Fruit fly (Drosophila melanogaster) whole organism, embryonic: Measurements from ENCODE around the gene CG33941.

ENCODE experiments used
- ATbp ChIP-seq: fragments of 200-800 bp; sonication (Bioruptor generic); optimal IDR thresholded peaks from 2 replicates; lab custom pipeline; 2017; ENCODE audit warnings: missing biosample characterization, mild to moderate bottlenecking, missing genetic modification characterization, missing genetic modification reagents
- Abd-B ChIP-seq: fragments of 200-800 bp; sonication (Bioruptor generic); optimal IDR thresholded peaks from 2 replicates; lab custom pipeline; 2018; ENCODE audit warnings: missing biosample characterization, mild to moderate bottlenecking, missing genetic modification characterization, moderate library complexity
- Asciz ChIP-seq: fragments of 200-800 bp; sonication (Bioruptor generic); optimal IDR thresholded peaks from 2 replicates; lab custom pipeline; 2017; ENCODE audit warnings: missing biosample characterization, mild to moderate bottlenecking, missing genetic modification characterization, missing genetic modification reagents
- BEAF-32 ChIP-seq: fragments of 200-800 bp; sonication (Bioruptor generic); optimal IDR thresholded peaks from 3 replicates; lab custom pipeline; 2017; ENCODE audit warnings: missing biosample characterization, missing genetic modification characterization, mild to moderate bottlenecking, moderate library complexity, missing genetic modification reagents
- Bdp1 ChIP-seq: fragments of 200-800 bp; sonication (Bioruptor generic); optimal IDR thresholded peaks from 3 replicates; lab custom pipeline; 2016; ENCODE audit warnings: missing biosample characterization, missing genetic modification characterization
- BtbVII ChIP-seq: fragments of 200-800 bp; sonication (Bioruptor generic); optimal IDR thresholded peaks from 3 replicates; lab custom pipeline; 2017; ENCODE audit warnings: missing biosample characterization, mild to moderate bottlenecking, missing genetic modification characterization
- CG10274 ChIP-seq: fragments of 200-800 bp; sonication (Bioruptor generic); optimal IDR thresholded peaks from 3 replicates; lab custom pipeline; 2017; ENCODE audit warnings: missing biosample characterization, mild to moderate bottlenecking, missing genetic modification characterization
- CG10462 ChIP-seq: fragments of 200-800 bp; sonication (Bioruptor generic); optimal IDR thresholded peaks from 2 replicates; lab custom pipeline; 2016; ENCODE audit warnings: missing biosample characterization, missing genetic modification characterization
- CG12299 ChIP-seq: fragments of 200-800 bp; sonication (Bioruptor generic); optimal IDR thresholded peaks from 2 replicates; lab custom pipeline; 2018; ENCODE audit warnings: missing biosample characterization, mild to moderate bottlenecking, missing genetic modification characterization
- CG13775 ChIP-seq: fragments of 200-800 bp; sonication (Bioruptor generic); optimal IDR thresholded peaks from 3 replicates; lab custom pipeline; 2017; ENCODE audit warnings: missing biosample characterization, mild to moderate bottlenecking, missing genetic modification characterization
- CG16813 ChIP-seq: fragments of 200-800 bp; sonication (Bioruptor generic); IDR thresholded peaks from 3 replicates; pipeline ENCODE4 v1.3.6; 2022; ENCODE audit warnings: missing biosample characterization, missing genetic modification characterization; ENCODE audit not compliant: partially characterized antibody
- CG17186 ChIP-seq: fragments of 200-800 bp; sonication (Bioruptor generic); optimal IDR thresholded peaks from 3 replicates; lab custom pipeline; 2017; ENCODE audit warnings: missing biosample characterization, missing genetic modification reagents, missing genetic modification characterization
- CG30403 ChIP-seq: fragments of 200-800 bp; sonication (Bioruptor generic); optimal IDR thresholded peaks from 3 replicates; lab custom pipeline; 2016; ENCODE audit warnings: missing biosample characterization, missing genetic modification characterization
- CG32767 ChIP-seq: fragments of 200-800 bp; sonication (Bioruptor generic); IDR thresholded peaks from 2 replicates; pipeline ENCODE4 v1.3.6; 2022; ENCODE audit warnings: missing biosample characterization, missing genetic modification characterization
- CG4617 ChIP-seq: fragments of 200-800 bp; sonication (Bioruptor generic); optimal IDR thresholded peaks from 3 replicates; lab custom pipeline; 2016; ENCODE audit warnings: missing biosample characterization, missing genetic modification characterization, borderline replicate concordance
- CG6791 ChIP-seq: fragments of 200-800 bp; sonication (Bioruptor generic); IDR thresholded peaks from 3 replicates; pipeline ENCODE4 v1.3.6; 2022; ENCODE audit warnings: missing biosample characterization, missing genetic modification characterization; ENCODE audit not compliant: partially characterized antibody
- CG6813 ChIP-seq: fragments of 200-800 bp; sonication (Bioruptor generic); optimal IDR thresholded peaks from 2 replicates; lab custom pipeline; 2017; ENCODE audit warnings: missing biosample characterization, missing genetic modification characterization, mild to moderate bottlenecking, moderate library complexity, missing genetic modification reagents
- CG7786 ChIP-seq: fragments of 200-800 bp; sonication (Bioruptor generic); optimal IDR thresholded peaks from 2 replicates; lab custom pipeline; 2016; ENCODE audit warnings: missing biosample characterization, missing genetic modification characterization
- CG8765 ChIP-seq: fragments of 200-800 bp; sonication (Bioruptor generic); IDR thresholded peaks from 2 replicates; pipeline ENCODE4 v1.3.6; 2022; ENCODE audit warnings: missing biosample characterization, missing genetic modification characterization
- CG9727 ChIP-seq: fragments of 200-800 bp; sonication (Bioruptor generic); optimal IDR thresholded peaks from 3 replicates; lab custom pipeline; 2017; ENCODE audit warnings: missing biosample characterization, mild to moderate bottlenecking, missing genetic modification characterization
- CG9932 ChIP-seq: fragments of 200-800 bp; sonication (Bioruptor generic); IDR thresholded peaks from 2 replicates; pipeline ENCODE4 v1.3.6; 2022; ENCODE audit warnings: missing biosample characterization, missing genetic modification characterization
- Doc3 ChIP-seq: fragments of 200-800 bp; sonication (Bioruptor generic); IDR thresholded peaks from 3 replicates; pipeline ENCODE4 v1.3.6; 2022; ENCODE audit warnings: missing biosample characterization, missing genetic modification characterization; ENCODE audit not compliant: partially characterized antibody
- Dp ChIP-seq: fragments of 200-800 bp; sonication (Bioruptor generic); optimal IDR thresholded peaks from 2 replicates; lab custom pipeline; 2018; ENCODE audit warnings: missing biosample characterization, mild to moderate bottlenecking, missing genetic modification characterization, moderate library complexity
- Fer2 ChIP-seq: fragments of 200-800 bp; sonication (Bioruptor generic); optimal IDR thresholded peaks from 2 replicates; lab custom pipeline; 2018; ENCODE audit warnings: missing biosample characterization, mild to moderate bottlenecking, missing genetic modification characterization, moderate library complexity
- MBD-R2 ChIP-seq: fragments of 200-800 bp; sonication (Bioruptor generic); IDR thresholded peaks from 2 replicates; pipeline ENCODE4 v1.3.6; 2022; ENCODE audit warnings: missing biosample characterization, missing genetic modification characterization
- NFAT ChIP-seq: fragments of 200-800 bp; sonication (Bioruptor generic); IDR thresholded peaks from 2 replicates; pipeline ENCODE4 v1.3.6; 2022; ENCODE audit warnings: missing biosample characterization, missing genetic modification characterization
- NfI ChIP-seq: fragments of 200-800 bp; sonication (Bioruptor generic); optimal IDR thresholded peaks from 3 replicates; lab custom pipeline; 2018; ENCODE audit warnings: missing biosample characterization, mild to moderate bottlenecking, missing genetic modification characterization, moderate library complexity
- Pdp1 ChIP-seq, 2 experiments: fragments of 200-800 bp; sonication (Bioruptor generic); optimal IDR thresholded peaks; 3 replicates each; lab custom pipeline; 2016; ENCODE audit warnings: missing biosample characterization in 2 of 2, missing genetic modification characterization in 2 of 2, mild to moderate bottlenecking in 1 of 2, moderate library complexity in 1 of 2
- Ravus ChIP-seq: fragments of 200-800 bp; sonication (Bioruptor generic); IDR thresholded peaks from 2 replicates; pipeline ENCODE4 v1.3.6; 2022; ENCODE audit warnings: missing biosample characterization, missing genetic modification characterization
- Rfx ChIP-seq: fragments of 200-800 bp; sonication (Bioruptor generic); IDR thresholded peaks from 2 replicates; pipeline ENCODE4 v1.3.6; 2022; ENCODE audit warnings: missing biosample characterization, missing genetic modification characterization
- Scr ChIP-seq: fragments of 200-800 bp; sonication (Bioruptor generic); IDR thresholded peaks from 2 replicates; pipeline ENCODE4 v1.3.6; 2022; ENCODE audit warnings: missing biosample characterization, missing genetic modification characterization; ENCODE audit not compliant: partially characterized antibody
- Sox100B ChIP-seq: fragments of 200-800 bp; sonication (Bioruptor generic); optimal IDR thresholded peaks from 3 replicates; lab custom pipeline; 2018; ENCODE audit warnings: missing biosample characterization, mild to moderate bottlenecking, missing genetic modification characterization
- Sox102F ChIP-seq: fragments of 200-800 bp; sonication (Bioruptor generic); optimal IDR thresholded peaks from 2 replicates; lab custom pipeline; 2018; ENCODE audit warnings: missing biosample characterization, mild to moderate bottlenecking, missing genetic modification characterization, moderate library complexity
- Ssrp ChIP-seq: fragments of 200-800 bp; sonication (Bioruptor generic); optimal IDR thresholded peaks from 2 replicates; lab custom pipeline; 2018; ENCODE audit warnings: missing biosample characterization, mild to moderate bottlenecking, missing genetic modification characterization, moderate library complexity
- ac ChIP-seq: fragments of 200-800 bp; sonication (Bioruptor generic); optimal IDR thresholded peaks from 3 replicates; lab custom pipeline; 2017; ENCODE audit warnings: missing biosample characterization, mild to moderate bottlenecking, missing genetic modification characterization
- ato ChIP-seq: fragments of 200-800 bp; sonication (Bioruptor generic); IDR thresholded peaks from 2 replicates; pipeline ENCODE4 v1.3.6; 2022; ENCODE audit warnings: missing biosample characterization, missing genetic modification characterization; ENCODE audit not compliant: partially characterized antibody
- az2 ChIP-seq: fragments of 200-800 bp; sonication (Bioruptor generic); optimal IDR thresholded peaks from 3 replicates; lab custom pipeline; 2016; ENCODE audit warnings: missing biosample characterization, missing genetic modification characterization
- cwo ChIP-seq: fragments of 200-800 bp; sonication (Bioruptor generic); optimal IDR thresholded peaks from 3 replicates; lab custom pipeline; 2017; ENCODE audit warnings: missing biosample characterization, missing genetic modification characterization, mild to moderate bottlenecking, moderate library complexity, missing genetic modification reagents
- dan ChIP-seq: fragments of 200-800 bp; sonication (Bioruptor generic); IDR thresholded peaks from 2 replicates; pipeline ENCODE4 v1.3.6; 2022; ENCODE audit warnings: missing biosample characterization, missing genetic modification characterization
- maf-S ChIP-seq: fragments of 200-800 bp; sonication (Bioruptor generic); optimal IDR thresholded peaks from 2 replicates; lab custom pipeline; 2016; ENCODE audit warnings: missing biosample characterization, missing genetic modification characterization
- nau ChIP-seq: fragments of 200-800 bp; sonication (Bioruptor generic); optimal IDR thresholded peaks from 3 replicates; lab custom pipeline; 2017; ENCODE audit warnings: missing biosample characterization, mild to moderate bottlenecking, missing genetic modification characterization, missing genetic modification reagents
- ro ChIP-seq: fragments of 200-800 bp; sonication (Bioruptor generic); IDR thresholded peaks from 2 replicates; pipeline ENCODE4 v1.3.6; 2022; ENCODE audit warnings: missing biosample characterization, missing genetic modification characterization
- scrt ChIP-seq: fragments of 200-800 bp; sonication (Bioruptor generic); optimal IDR thresholded peaks from 2 replicates; lab custom pipeline; 2018; ENCODE audit warnings: missing biosample characterization, mild to moderate bottlenecking, missing genetic modification characterization, moderate library complexity
- sisA ChIP-seq: fragments of 200-800 bp; sonication (Bioruptor generic); IDR thresholded peaks from 2 replicates; pipeline ENCODE4 v1.3.6; 2022; ENCODE audit warnings: missing biosample characterization, missing genetic modification characterization
- ssp ChIP-seq: fragments of 200-800 bp; sonication (Bioruptor generic); IDR thresholded peaks from 2 replicates; pipeline ENCODE4 v1.3.6; 2022; ENCODE audit warnings: missing biosample characterization, missing genetic modification characterization
- tna ChIP-seq: fragments of 200-800 bp; sonication (Bioruptor generic); IDR thresholded peaks from 2 replicates; pipeline ENCODE4 v1.3.6; 2022; ENCODE audit warnings: missing biosample characterization, missing genetic modification characterization; ENCODE audit not compliant: partially characterized antibody
- tx ChIP-seq: fragments of 200-800 bp; sonication (Bioruptor generic); optimal IDR thresholded peaks from 2 replicates; lab custom pipeline; 2016; ENCODE audit warnings: missing biosample characterization, missing genetic modification characterization
- wor ChIP-seq: fragments of 200-800 bp; sonication (Bioruptor generic); IDR thresholded peaks from 2 replicates; pipeline ENCODE4 v1.3.6; 2022; ENCODE audit warnings: missing biosample characterization, missing genetic modification characterization
- zen2 ChIP-seq: fragments of 200-800 bp; sonication (Bioruptor generic); IDR thresholded peaks from 3 replicates; pipeline ENCODE4 v1.3.6; 2022; ENCODE audit warnings: missing biosample characterization, missing genetic modification characterization; ENCODE audit not compliant: partially characterized antibody
- zfh1 ChIP-seq: fragments of 200-800 bp; sonication (Bioruptor generic); IDR thresholded peaks from 3 replicates; pipeline ENCODE4 v1.3.6; 2022; ENCODE audit warnings: missing biosample characterization, missing genetic modification characterization

CG33941 gene

dm6 chr4:481739-482138 is 14.4 kb downstream of the CG33941 start (continued):
- TF ChIP-seq Abd-B (GFP tag; lab: Kevin White, UChicago) (no peak), nau (GFP tag; lab: Kevin White, UChicago) (no peak), NFAT (GFP tag; lab: Robert Waterston, UW) (no peak), CG10462 (no peak), ato (GFP tag; lab: Robert Waterston, UW) (peak; percentile 81; the same call in 1 of the 2 replicates), Sox100B (GFP tag; lab: Kevin White, UChicago) (no peak), zfh1 (GFP tag; lab: Robert Waterston, UW) (no peak), az2 (GFP tag; lab: Kevin White, UChicago) (no peak), dan (GFP tag; lab: Robert Waterston, UW) (no peak), Pdp1 (GFP tag; optimal IDR thresholded peaks at IDR 0.05; lab: Kevin White, UChicago) (no peak), Ravus (GFP tag; lab: Robert Waterston, UW) (no peak), CG17186 (GFP tag; lab: Kevin White, UChicago) (peak; percentile 4), scrt (no peak), Asciz (no peak), CG7786 (GFP tag; lab: Kevin White, UChicago) (no peak), tx (GFP tag; lab: Kevin White, UChicago) (no peak), CG12299 (tag; lab: Kevin White, UChicago) (no peak), cwo (GFP tag; lab: Kevin White, UChicago) (no peak), Sox102F (GFP tag; lab: Kevin White, UChicago) (no peak), ATbp (GFP tag; lab: Kevin White, UChicago) (no peak), CG8765 (GFP tag; lab: Robert Waterston, UW) (no peak), CG6791 (GFP tag; lab: Robert Waterston, UW) (peak; percentile 83), Fer2 (no peak), CG9932 (GFP tag; lab: Robert Waterston, UW) (no peak), NfI (GFP tag; lab: Kevin White, UChicago) (no peak), CG9727 (GFP tag; lab: Kevin White, UChicago) (no peak), MBD-R2 (GFP tag; lab: Robert Waterston, UW) (peak; percentile 28; the same call in 1 of the 2 replicates), Rfx (GFP tag; lab: Robert Waterston, UW) (no peak), ac (GFP tag; lab: Kevin White, UChicago) (no peak), tna (peak; percentile 66), zen2 (GFP tag; lab: Robert Waterston, UW) (no peak; the same call in 2 of the 3 replicates), Doc3 (peak; percentile 36; the same call in 1 of the 3 replicates), BtbVII (GFP tag; lab: Kevin White, UChicago) (no peak), ssp (GFP tag; lab: Robert Waterston, UW) (no peak), wor (GFP tag; lab: Robert Waterston, UW) (no peak), CG6813 (GFP tag; lab: Kevin White, UChicago) (no peak), ro (GFP tag; lab: Robert Waterston, UW) (no peak), CG16813 (GFP tag; lab: Robert Waterston, UW) (peak; percentile 80), CG4617 (peak; percentile 71), Ssrp (tag; lab: Kevin White, UChicago) (no peak), BEAF-32 (GFP tag; lab: Kevin White, UChicago) (peak; percentile 73), CG32767 (GFP tag; lab: Robert Waterston, UW) (no peak), Dp (GFP tag; lab: Kevin White, UChicago) (peak; percentile 10), Scr (GFP tag; lab: Robert Waterston, UW) (peak; percentile 80), CG10274 (GFP tag; lab: Kevin White, UChicago) (no peak), sisA (GFP tag; lab: Robert Waterston, UW) (no peak), CG30403 (GFP tag; lab: Kevin White, UChicago) (no peak), Bdp1 (GFP tag; lab: Kevin White, UChicago) (no peak), CG13775 (GFP tag; lab: Kevin White, UChicago) (no peak), maf-S (no peak)
